Fruit fly (Drosophila melanogaster): ENCODE data around the gene cindr.

dm6 chr3R:30789363-30789762 lies 19.1 kb upstream of the cindr start:
- TF ChIP-seq CG8478 (optimal IDR thresholded peaks at IDR 0.05) (no peak), CTCF (optimal IDR thresholded peaks at IDR 0.05) (peak; percentile 93 to 97)
